Fruit fly (Drosophila melanogaster): ENCODE data around the gene COX6AL2.

COX6AL2 gene

DNA sequence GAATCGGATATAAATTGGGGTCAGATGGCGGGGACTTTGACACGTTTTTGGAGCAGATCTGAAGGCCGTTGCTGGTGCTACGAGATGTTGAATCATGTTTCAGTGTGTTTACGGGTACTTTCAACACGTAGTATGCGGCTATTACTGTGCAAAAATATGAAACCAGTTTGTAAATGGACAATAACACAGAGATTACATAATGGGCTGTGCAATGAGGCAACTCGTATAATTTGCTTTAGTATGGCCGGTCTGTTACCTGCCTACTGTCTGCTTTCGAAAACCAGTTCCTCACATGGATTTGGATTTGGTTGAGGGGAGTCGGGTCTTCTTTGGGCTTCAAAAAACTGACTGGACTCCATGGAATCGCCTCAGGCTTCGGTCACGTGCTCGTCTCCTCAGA lies 38.4 kb upstream of the COX6AL2 start (continued):
- TF ChIP-seq eve (GFP tag; optimal IDR thresholded peaks at IDR 0.05) (no peak), ranshi (GFP tag; IDR thresholded peaks at IDR 0.05) (no peak), vvl (GFP tag; IDR thresholded peaks at IDR 0.05) (0 out of 2 replicates have a peak, but pooled peaks have one; percentile 42), CG5953 (GFP tag; IDR thresholded peaks at IDR 0.05) (no peak), CG2199 (GFP tag; IDR thresholded peaks at IDR 0.05) (no peak), BtbVII (GFP tag; optimal IDR thresholded peaks at IDR 0.05) (no peak)

DNA sequence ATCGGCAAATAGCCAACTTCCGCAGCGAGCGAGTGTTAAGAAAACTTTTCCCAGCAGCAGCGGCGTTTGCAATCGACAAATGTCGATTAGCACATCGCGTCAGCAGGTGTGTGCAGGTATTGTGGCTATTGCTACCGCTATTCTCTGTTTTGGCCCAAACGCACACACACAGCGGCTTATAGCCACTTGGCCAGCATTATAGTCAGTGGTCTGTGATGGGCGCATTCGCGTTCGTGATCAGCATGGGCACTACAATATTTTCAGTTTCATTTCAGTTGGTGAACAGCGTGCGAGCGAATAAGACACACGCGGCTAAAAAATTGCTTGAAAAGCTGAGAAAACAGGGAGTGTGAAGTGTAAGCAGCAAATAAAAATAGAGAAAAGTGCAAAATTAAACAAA lies 36.4 kb upstream of the COX6AL2 start, which contains the start of gene CG6836:
TSS of gene CG6836 (plus strand) at position 271 of the 400 bp plus-strand sequence.
- TF ChIP-seq ken (GFP tag; IDR thresholded peaks at IDR 0.05) = peak; percentile 28; the same call in 1 of the 3 replicates
- TF ChIP-seq CG8290 (GFP tag; optimal IDR thresholded peaks at IDR 0.05) = no peak
- peak in 1 of 2 experiments; percentile 20 for TF ChIP-seq CG8290 (tag; optimal IDR thresholded peaks at IDR 0.05)
- peak; percentile 17; the same call in 1 of the 2 replicates for TF ChIP-seq sob (GFP tag; IDR thresholded peaks at IDR 0.05)
- TF ChIP-seq mirr (GFP tag; optimal IDR thresholded peaks at IDR 0.05) = peak; percentile 10
- TF ChIP-seq HLH4C (GFP tag; IDR thresholded peaks at IDR 0.05; ENCODE audit: partially characterized antibody) = no peak
- peak; percentile 36 for TF ChIP-seq Blimp-1 (GFP tag; optimal IDR thresholded peaks at IDR 0.05)
- no peak for TF ChIP-seq ci (GFP tag; IDR thresholded peaks at IDR 0.05)
- TF ChIP-seq zfh1 (GFP tag; IDR thresholded peaks at IDR 0.05) = no peak
- TF ChIP-seq CG6272 (GFP tag; IDR thresholded peaks at IDR 0.05) = 0 out of 2 replicates have a peak, but pooled peaks have one; percentile 21
- peak; percentile 44; the same call in 1 of the 2 replicates for TF ChIP-seq vvl (GFP tag; IDR thresholded peaks at IDR 0.05)
- no peak for TF ChIP-seq CG6765 (GFP tag; optimal IDR thresholded peaks at IDR 0.05)
- TF ChIP-seq CG12769 (tag; optimal IDR thresholded peaks at IDR 0.05) = peak; percentile 12
- peak; percentile 52 for TF ChIP-seq sens (GFP tag)
- 0 out of 2 replicates have a peak, but pooled peaks have one; percentile 18 for TF ChIP-seq slbo (GFP tag; IDR thresholded peaks at IDR 0.05)
- TF ChIP-seq Rx (GFP tag; IDR thresholded peaks at IDR 0.05) = 0 out of 2 replicates have a peak, but pooled peaks have one; percentile 18
- 0 out of 3 replicates have a peak, but pooled peaks have one; percentile 9 for TF ChIP-seq sr (GFP tag; IDR thresholded peaks at IDR 0.05)
- no peak for TF ChIP-seq lab (GFP tag; optimal IDR thresholded peaks at IDR 0.05)
- peak; percentile 76; the same call in 1 of the 4 replicates for TF ChIP-seq chinmo (GFP tag; IDR thresholded peaks at IDR 0.05; ENCODE audit: partially characterized antibody)
- no peak for TF ChIP-seq pan (optimal IDR thresholded peaks at IDR 0.05)
- TF ChIP-seq pan (GFP tag; optimal IDR thresholded peaks at IDR 0.05 in 1 of 2, IDR thresholded peaks at IDR 0.05 in 1 of 2) = peak in 1 of 2 experiments; percentile 24
- peak; percentile 6; the same call in 1 of the 2 replicates for TF ChIP-seq CG6689 (GFP tag; IDR thresholded peaks at IDR 0.05)
- peak; percentile 64 for TF ChIP-seq Med (GFP tag)
- TF ChIP-seq CG14441 (GFP tag; IDR thresholded peaks at IDR 0.05) = 0 out of 2 replicates have a peak, but pooled peaks have one; percentile 38
- 0 out of 2 replicates have a peak, but pooled peaks have one; percentile 6 for TF ChIP-seq CG14667 (GFP tag; IDR thresholded peaks at IDR 0.05)
- peak in 1 of 2 experiments; percentile 19 for TF ChIP-seq Eip74EF (GFP tag; optimal IDR thresholded peaks at IDR 0.05)

DNA sequence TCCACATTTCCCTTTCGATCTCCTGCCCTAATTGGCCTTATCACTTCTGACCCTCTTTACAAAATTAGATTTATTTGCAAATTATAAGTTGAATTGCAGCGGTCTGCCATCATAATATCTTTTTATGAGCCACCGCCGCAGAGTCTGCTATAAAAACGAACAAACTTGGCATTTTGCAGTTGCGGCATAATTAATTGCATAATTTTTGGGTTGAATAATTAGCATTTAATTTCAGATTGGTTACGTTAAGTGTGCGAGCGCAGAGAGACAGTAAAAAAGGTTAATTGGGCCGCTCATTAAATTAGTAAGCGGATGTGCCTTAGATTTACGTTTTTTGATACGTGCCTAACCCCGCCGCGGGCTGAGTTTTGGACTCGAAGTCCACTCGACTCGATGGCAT lies 35.2 kb upstream of the COX6AL2 start:
- TF ChIP-seq CG11247 (GFP tag; IDR thresholded peaks at IDR 0.05) (no peak), CG12219 (GFP tag; optimal IDR thresholded peaks at IDR 0.05) (no peak), gt (GFP tag; IDR thresholded peaks at IDR 0.05) (no peak), CG10565 (GFP tag; optimal IDR thresholded peaks at IDR 0.05) (no peak), Side (GFP tag; optimal IDR thresholded peaks at IDR 0.05) (no peak), Nf-YA (GFP tag; IDR thresholded peaks at IDR 0.05) (no peak), Hr78 (GFP tag; optimal IDR thresholded peaks at IDR 0.05) (peak in 1 of 2 experiments; percentile 24), Pdp1 (GFP tag; optimal IDR thresholded peaks at IDR 0.05) (no peak), sr (GFP tag; IDR thresholded peaks at IDR 0.05) (no peak), CG1024 (GFP tag; IDR thresholded peaks at IDR 0.05) (no peak), CG12942 (GFP tag; optimal IDR thresholded peaks at IDR 0.05) (no peak), ken (GFP tag; IDR thresholded peaks at IDR 0.05) (no peak), CG7963 (GFP tag; IDR thresholded peaks at IDR 0.05; ENCODE audit: partially characterized antibody) (no peak), CG42726 (GFP tag; IDR thresholded peaks at IDR 0.05; ENCODE audit: partially characterized antibody) (no peak), chinmo (GFP tag; IDR thresholded peaks at IDR 0.05; ENCODE audit: partially characterized antibody) (0 out of 4 replicates have a peak, but pooled peaks have one; percentile 72), sob (GFP tag; IDR thresholded peaks at IDR 0.05) (0 out of 2 replicates have a peak, but pooled peaks have one; percentile 24), Dad (GFP tag; optimal IDR thresholded peaks at IDR 0.05) (no peak), Atf3 (GFP tag; optimal IDR thresholded peaks at IDR 0.05) (no peak), Vsx1 (GFP tag; optimal IDR thresholded peaks at IDR 0.05) (peak; percentile 50), NC2α (GFP tag; optimal IDR thresholded peaks at IDR 0.05) (no peak), CG9437 (GFP tag; optimal IDR thresholded peaks at IDR 0.05) (peak; percentile 86)

Measured in whole organism, embryonic.